Fruit fly (Drosophila melanogaster) whole organism, embryonic: ENCODE measurements around the gene Alp4.
A peak's percentile ranks its signal among the peaks of the same experiment; 100 is the strongest.

Source experiments
- Adf1 ChIP-seq: fragments of 200-800 bp; sonication (Bioruptor generic); IDR thresholded peaks from 2 replicates; pipeline ENCODE4 v1.3.6; 2022; ENCODE audit warnings: missing biosample characterization, missing genetic modification characterization
- Aef1 ChIP-seq: fragments of 200-800 bp; sonication (Bioruptor generic); IDR thresholded peaks from 3 replicates; pipeline ENCODE4 v1.3.6; 2022; ENCODE audit warnings: missing biosample characterization, missing genetic modification characterization
- CG10321 ChIP-seq: fragments of 200-800 bp; sonication (Bioruptor generic); IDR thresholded peaks from 2 replicates; pipeline ENCODE4 v1.3.6; 2022; ENCODE audit warnings: missing biosample characterization, missing genetic modification characterization
- CG10431 ChIP-seq: fragments of 200-800 bp; sonication (Bioruptor generic); optimal IDR thresholded peaks from 3 replicates; lab custom pipeline; 2018; ENCODE audit warnings: missing biosample characterization, mild to moderate bottlenecking, missing genetic modification characterization
- CG15479 ChIP-seq: fragments of 200-800 bp; sonication (Bioruptor generic); optimal IDR thresholded peaks from 3 replicates; lab custom pipeline; 2019; ENCODE audit warnings: missing biosample characterization, mild to moderate bottlenecking, missing genetic modification characterization, moderate library complexity
- CG1602 ChIP-seq: fragments of 200-800 bp; sonication (Bioruptor generic); optimal IDR thresholded peaks from 3 replicates; lab custom pipeline; 2016; ENCODE audit warnings: missing biosample characterization, missing genetic modification characterization
- CG16815 ChIP-seq: fragments of 200-800 bp; sonication (Bioruptor generic); optimal IDR thresholded peaks from 3 replicates; lab custom pipeline; 2017; ENCODE audit warnings: missing biosample characterization, mild to moderate bottlenecking, missing genetic modification characterization
- CG18619 ChIP-seq: fragments of 200-800 bp; sonication (Bioruptor generic); optimal IDR thresholded peaks from 3 replicates; lab custom pipeline; 2017; ENCODE audit warnings: missing biosample characterization, mild to moderate bottlenecking, missing genetic modification characterization
- CG33213 ChIP-seq: fragments of 200-800 bp; sonication (Bioruptor generic); optimal IDR thresholded peaks from 3 replicates; lab custom pipeline; 2016; ENCODE audit warnings: missing biosample characterization, missing genetic modification characterization
- CG4820 ChIP-seq: fragments of 200-800 bp; sonication (Bioruptor generic); optimal IDR thresholded peaks from 3 replicates; lab custom pipeline; 2016; ENCODE audit warnings: missing biosample characterization, missing genetic modification characterization
- CG4854 ChIP-seq: fragments of 200-800 bp; sonication (Bioruptor generic); optimal IDR thresholded peaks from 2 replicates; lab custom pipeline; 2016; ENCODE audit warnings: missing biosample characterization, missing genetic modification characterization, inconsistent platforms
- CG9215 ChIP-seq: fragments of 200-800 bp; sonication (Bioruptor generic); IDR thresholded peaks from 2 replicates; pipeline ENCODE4 v1.3.6; 2022; ENCODE audit warnings: missing biosample characterization, missing genetic modification characterization
- CoRest ChIP-seq: fragments of 200-800 bp; sonication (Bioruptor generic); optimal IDR thresholded peaks from 3 replicates; lab custom pipeline; 2018; ENCODE audit warnings: missing biosample characterization, mild to moderate bottlenecking, missing genetic modification characterization, moderate library complexity
- Dek ChIP-seq: fragments of 200-800 bp; sonication (Bioruptor generic); optimal IDR thresholded peaks from 3 replicates; lab custom pipeline; 2019; ENCODE audit warnings: missing biosample characterization, mild to moderate bottlenecking, missing genetic modification characterization, moderate library complexity
- Dp ChIP-seq: fragments of 200-800 bp; sonication (Bioruptor generic); optimal IDR thresholded peaks from 2 replicates; lab custom pipeline; 2018; ENCODE audit warnings: missing biosample characterization, mild to moderate bottlenecking, missing genetic modification characterization, moderate library complexity
- HLHmδ ChIP-seq: fragments of 200-800 bp; sonication (Bioruptor generic); optimal IDR thresholded peaks from 2 replicates; lab custom pipeline; 2018; ENCODE audit warnings: missing biosample characterization, mild to moderate bottlenecking, missing genetic modification characterization, moderate library complexity
- HmgZ ChIP-seq: fragments of 200-800 bp; sonication (Bioruptor generic); optimal IDR thresholded peaks from 2 replicates; lab custom pipeline; 2018; ENCODE audit warnings: missing biosample characterization, mild to moderate bottlenecking, missing genetic modification characterization
- Mad ChIP-seq: fragments of 200-800 bp; sonication (Bioruptor generic); optimal IDR thresholded peaks from 2 replicates; lab custom pipeline; 2016; ENCODE audit warnings: missing biosample characterization, missing genetic modification characterization
- NC2α ChIP-seq: fragments of 200-800 bp; sonication (Bioruptor generic); optimal IDR thresholded peaks from 2 replicates; lab custom pipeline; 2016; ENCODE audit warnings: missing biosample characterization, missing genetic modification characterization
- Rfx ChIP-seq: fragments of 200-800 bp; sonication (Bioruptor generic); IDR thresholded peaks from 2 replicates; pipeline ENCODE4 v1.3.6; 2022; ENCODE audit warnings: missing biosample characterization, missing genetic modification characterization
- Spps ChIP-seq: fragments of 200-800 bp; sonication (Bioruptor generic); optimal IDR thresholded peaks from 2 replicates; lab custom pipeline; 2018; ENCODE audit warnings: missing biosample characterization, mild to moderate bottlenecking, missing genetic modification characterization
- Sry-β ChIP-seq: fragments of 200-800 bp; sonication (Bioruptor generic); optimal IDR thresholded peaks from 2 replicates; lab custom pipeline; 2018; ENCODE audit warnings: missing biosample characterization, mild to moderate bottlenecking, missing genetic modification characterization, moderate library complexity
- TFAM ChIP-seq: fragments of 200-800 bp; sonication (Bioruptor generic); optimal IDR thresholded peaks from 2 replicates; lab custom pipeline; 2017; ENCODE audit warnings: missing biosample characterization, missing genetic modification characterization, inconsistent platforms
- Usf ChIP-seq: fragments of 200-800 bp; sonication (Bioruptor generic); optimal IDR thresholded peaks from 2 replicates; lab custom pipeline; 2017; ENCODE audit warnings: missing genotype, missing biosample characterization, missing genetic modification characterization
- ato ChIP-seq: fragments of 200-800 bp; sonication (Bioruptor generic); IDR thresholded peaks from 2 replicates; pipeline ENCODE4 v1.3.6; 2022; ENCODE audit warnings: missing biosample characterization, missing genetic modification characterization; ENCODE audit not compliant: partially characterized antibody
- bsh ChIP-seq, 2 experiments: fragments of 200-800 bp; sonication (Bioruptor generic); optimal IDR thresholded peaks; 2 replicates each; lab custom pipeline; 2017 to 2018; ENCODE audit warnings: mild to moderate bottlenecking in 2 of 2, missing biosample characterization in 2 of 2, missing genetic modification characterization in 2 of 2, moderate library complexity in 1 of 2
- chinmo ChIP-seq: fragments of 200-800 bp; sonication (Bioruptor generic); IDR thresholded peaks from 4 replicates; pipeline ENCODE4 v1.3.6; 2022; ENCODE audit warnings: missing biosample characterization, missing genetic modification characterization; ENCODE audit not compliant: partially characterized antibody
- crol ChIP-seq: fragments of 200-800 bp; sonication (Bioruptor generic); IDR thresholded peaks from 2 replicates; pipeline ENCODE4 v1.3.6; 2022; ENCODE audit warnings: missing biosample characterization, missing genetic modification characterization
- danr ChIP-seq: fragments of 200-800 bp; sonication (Bioruptor generic); IDR thresholded peaks from 2 replicates; pipeline ENCODE4 v1.3.6; 2022; ENCODE audit warnings: missing biosample characterization, missing genetic modification characterization
- gcm ChIP-seq: fragments of 200-800 bp; sonication (Bioruptor generic); optimal IDR thresholded peaks from 2 replicates; lab custom pipeline; 2019; ENCODE audit warnings: missing biosample characterization, mild to moderate bottlenecking, missing genetic modification characterization, moderate library complexity
- ham ChIP-seq: fragments of 200-800 bp; sonication (Bioruptor generic); IDR thresholded peaks from 2 replicates; pipeline ENCODE4 v1.3.6; 2022; ENCODE audit warnings: missing biosample characterization, missing genetic modification characterization
- hbn ChIP-seq: fragments of 200-800 bp; sonication (Bioruptor generic); IDR thresholded peaks from 2 replicates; pipeline ENCODE4 v1.3.6; 2022; ENCODE audit warnings: missing biosample characterization, missing genetic modification characterization; ENCODE audit not compliant: partially characterized antibody
- ind ChIP-seq: fragments of 200-800 bp; sonication (Bioruptor generic); optimal IDR thresholded peaks from 3 replicates; lab custom pipeline; 2016; ENCODE audit warnings: missing biosample characterization, missing genetic modification characterization
- inv ChIP-seq: fragments of 200-800 bp; sonication (Bioruptor generic); IDR thresholded peaks from 2 replicates; pipeline ENCODE4 v1.3.6; 2022; ENCODE audit warnings: missing biosample characterization, missing genetic modification characterization; ENCODE audit not compliant: partially characterized antibody
- lilli ChIP-seq: fragments of 200-800 bp; sonication (Bioruptor generic); optimal IDR thresholded peaks from 3 replicates; lab custom pipeline; 2016; ENCODE audit warnings: missing biosample characterization, missing genetic modification characterization
- lola ChIP-seq, 3 experiments: fragments of >200 bp in 2 of 3; fragments of 200-800 bp in 1 of 3; sonication (Bioruptor generic) in 1 of 3; optimal IDR thresholded peaks; 2 replicates each; lab custom pipeline; 2017 to 2019; ENCODE audit warnings: missing biosample characterization in 3 of 3, missing genetic modification characterization in 3 of 3, mild to moderate bottlenecking in 1 of 3, moderate library complexity in 1 of 3
- odd ChIP-seq: fragments of 200-800 bp; sonication (Bioruptor generic); optimal IDR thresholded peaks from 2 replicates; lab custom pipeline; 2017; ENCODE audit warnings: missing biosample characterization, mild to moderate bottlenecking, missing genetic modification characterization
- p53 ChIP-seq: fragments of 200-800 bp; sonication (Bioruptor generic); optimal IDR thresholded peaks from 2 replicates; lab custom pipeline; 2016; ENCODE audit warnings: missing biosample characterization, missing genetic modification characterization
- psq ChIP-seq: fragments of 200-800 bp; sonication (Bioruptor generic); optimal IDR thresholded peaks from 2 replicates; lab custom pipeline; 2017; ENCODE audit warnings: missing biosample characterization, missing genetic modification characterization
- run ChIP-seq: fragments of 200-800 bp; sonication (Bioruptor generic); optimal IDR thresholded peaks from 3 replicates; lab custom pipeline; 2018; ENCODE audit warnings: missing biosample characterization, mild to moderate bottlenecking, missing genetic modification characterization
- sd ChIP-seq: fragments of 200-800 bp; sonication (Bioruptor generic); optimal IDR thresholded peaks from 3 replicates; lab custom pipeline; 2018; ENCODE audit warnings: missing biosample characterization, mild to moderate bottlenecking, missing genetic modification characterization, moderate library complexity
- sug ChIP-seq: fragments of 200-800 bp; optimal IDR thresholded peaks from 2 replicates; lab custom pipeline; 2019; ENCODE audit warnings: missing biosample characterization, mild to moderate bottlenecking, missing genetic modification characterization, moderate library complexity
- vvl ChIP-seq: fragments of 200-800 bp; sonication (Bioruptor generic); IDR thresholded peaks from 2 replicates; pipeline ENCODE4 v1.3.6; 2022; ENCODE audit warnings: missing biosample characterization, missing genetic modification characterization

Alp4 gene

DNA sequence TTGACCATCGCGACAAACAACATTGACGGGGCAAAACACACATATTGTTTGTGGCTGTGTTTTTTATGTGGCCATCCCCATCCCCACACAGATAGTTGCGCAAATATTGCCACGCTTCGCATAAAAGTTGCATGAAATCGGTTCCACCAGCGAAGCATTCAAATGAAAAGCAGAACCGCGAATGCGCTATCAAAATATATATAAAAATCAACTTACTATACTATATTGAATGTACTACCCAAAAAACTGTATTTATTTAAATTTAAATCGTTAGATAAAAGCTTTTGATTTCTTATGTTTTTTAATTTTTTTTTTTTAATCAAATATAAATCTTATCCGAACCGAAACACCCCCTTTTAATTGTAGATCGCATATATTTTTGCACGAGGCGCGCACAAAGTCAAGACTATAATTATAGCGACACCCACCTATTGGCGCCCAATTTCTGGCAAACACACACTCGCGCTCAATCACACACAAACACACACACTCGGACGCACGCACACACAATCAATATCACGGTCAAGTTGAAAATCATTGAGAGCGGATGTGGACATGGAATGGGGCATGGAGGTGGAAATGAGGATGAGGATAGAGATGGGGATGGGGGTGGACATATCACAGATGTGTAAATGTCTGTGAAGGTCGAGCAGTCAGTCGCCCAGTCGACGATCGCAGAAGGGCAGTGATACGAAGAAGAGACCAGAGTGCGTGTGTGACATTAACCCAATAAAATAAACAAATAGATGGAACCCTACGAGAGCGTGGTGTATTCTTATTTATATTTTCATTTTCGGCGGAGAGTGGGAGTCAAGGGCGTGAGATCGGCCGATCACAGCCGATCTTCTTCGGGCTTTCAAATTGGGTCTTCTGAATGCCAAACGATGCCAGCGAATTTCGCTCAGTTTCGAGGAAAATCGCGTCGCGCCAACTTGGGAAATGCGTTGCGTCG, 10.0 kb upstream of the Alp4 start, which contains the start of gene CanA1 (continued):
- TF ChIP-seq CG9215 (GFP tag; lab: Robert Waterston, UW), result no peak
- TF ChIP-seq Sry-β (GFP tag; lab: Kevin White, UChicago), result no peak
- TF ChIP-seq Dp (GFP tag; lab: Kevin White, UChicago), result no peak
- TF ChIP-seq HmgZ (tag; lab: Kevin White, UChicago), result no peak
- no peak for TF ChIP-seq CG10431 (GFP tag; lab: Kevin White, UChicago)
- no peak for TF ChIP-seq vvl
- TF ChIP-seq chinmo, result 0 out of 4 replicates have a peak, but pooled peaks have one; percentile 53
- no peak for TF ChIP-seq sug (tag; lab: Kevin White, UChicago)
- no peak for TF ChIP-seq Usf
- no peak for TF ChIP-seq Adf1 (GFP tag; lab: Robert Waterston, UW)
- TF ChIP-seq CG4820, result no peak
- no peak for TF ChIP-seq danr (GFP tag; lab: Robert Waterston, UW)
- no peak for TF ChIP-seq NC2α (GFP tag; lab: Kevin White, UChicago)
- TF ChIP-seq psq (GFP tag; lab: Kevin White, UChicago), result no peak
- no peak for TF ChIP-seq CG16815 (GFP tag; lab: Kevin White, UChicago)
- TF ChIP-seq CG33213 (GFP tag; lab: Kevin White, UChicago), result no peak
- no peak for TF ChIP-seq run (tag; lab: Kevin White, UChicago)
- 0 out of 2 replicates have a peak, but pooled peaks have one; percentile 15 for TF ChIP-seq crol (GFP tag; lab: Robert Waterston, UW)
- peak; percentile 22 for TF ChIP-seq sd
- no peak for TF ChIP-seq inv
- TF ChIP-seq CG18619 (GFP tag; lab: Kevin White, UChicago), result no peak
- peak; percentile 5 for TF ChIP-seq ind (GFP tag; lab: Kevin White, UChicago)
- no peak for TF ChIP-seq HLHmδ (GFP tag; lab: Kevin White, UChicago)
- TF ChIP-seq lola (GFP tag; optimal IDR thresholded peaks at IDR 0.05; lab: Kevin White, UChicago), result no peak
- no peak for TF ChIP-seq Mad (GFP tag; lab: Kevin White, UChicago)
- TF ChIP-seq CoRest (tag; lab: Kevin White, UChicago), result peak; percentile 16
- no peak for TF ChIP-seq CG4854 (GFP tag; lab: Kevin White, UChicago)
- TF ChIP-seq odd, result no peak
- TF ChIP-seq CG10321 (GFP tag; lab: Robert Waterston, UW), result no peak
- TF ChIP-seq gcm, result no peak
- no peak for TF ChIP-seq Dek (tag; lab: Kevin White, UChicago)
- TF ChIP-seq Rfx (GFP tag; lab: Robert Waterston, UW), result peak; percentile 59
- no peak for TF ChIP-seq CG1602 (GFP tag; lab: Kevin White, UChicago)
- TF ChIP-seq hbn (GFP tag; lab: Robert Waterston, UW), result no peak
- no peak for TF ChIP-seq TFAM (GFP tag; lab: Kevin White, UChicago)
- TF ChIP-seq Spps, result no peak
- no peak for TF ChIP-seq p53 (GFP tag; lab: Kevin White, UChicago)
- TF ChIP-seq ato (GFP tag; lab: Robert Waterston, UW), result no peak
- TF ChIP-seq CG15479, result no peak
- TF ChIP-seq bsh (GFP tag; optimal IDR thresholded peaks at IDR 0.05; lab: Kevin White, UChicago), result no peak
- no peak for TF ChIP-seq ham (GFP tag; lab: Robert Waterston, UW)
- no peak for TF ChIP-seq Aef1
- no peak for TF ChIP-seq lilli (GFP tag; lab: Kevin White, UChicago)
- TF ChIP-seq, all 482 proteins: peak for 37
